Worm (Caenorhabditis elegans) whole organism, L4/young adult: ENCODE data around the gene T22F7.1.

Experiments used
- W03F9.2 ChIP-seq: fragments of 150-350 bp; optimal IDR thresholded peaks from 2 replicates; lab custom pipeline; 2014; ENCODE audit warnings: missing biosample characterization, missing genetic modification characterization
- dao-5 ChIP-seq: sonication (generic microtip); optimal IDR thresholded peaks from 2 replicates; lab custom pipeline; 2016; ENCODE audit warnings: missing genotype, missing genetic modification characterization, moderate library complexity, missing compliant biosample characterization

DNA sequence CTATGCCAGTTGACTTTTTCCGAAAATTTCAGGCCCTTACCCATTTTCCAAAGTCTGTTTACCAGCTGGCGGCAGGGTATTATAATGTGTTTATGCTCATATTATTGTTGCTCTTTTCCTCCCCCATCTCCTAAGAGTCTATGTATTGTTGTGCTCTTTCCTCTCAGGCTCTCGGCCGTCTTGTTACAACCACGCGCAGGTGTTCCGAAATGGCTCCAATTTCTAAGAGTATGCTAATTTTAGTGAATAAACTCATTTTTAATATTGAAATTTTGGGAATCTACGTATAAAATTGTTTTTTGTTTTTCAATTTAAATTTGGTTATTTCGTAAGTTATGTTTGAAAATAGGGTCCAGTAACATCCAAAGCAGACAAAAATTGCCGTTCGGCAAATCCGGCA is 16.2 kb downstream of the T22F7.1 start:
- TF ChIP-seq W03F9.2 (tag; lab: Kevin White, UChicago) (no peak), dao-5 (tag; lab: Kevin White, UChicago) (no peak)
